Fruit fly (Drosophila melanogaster): Measurements from ENCODE around the gene armi.

Gene armi

DNA sequence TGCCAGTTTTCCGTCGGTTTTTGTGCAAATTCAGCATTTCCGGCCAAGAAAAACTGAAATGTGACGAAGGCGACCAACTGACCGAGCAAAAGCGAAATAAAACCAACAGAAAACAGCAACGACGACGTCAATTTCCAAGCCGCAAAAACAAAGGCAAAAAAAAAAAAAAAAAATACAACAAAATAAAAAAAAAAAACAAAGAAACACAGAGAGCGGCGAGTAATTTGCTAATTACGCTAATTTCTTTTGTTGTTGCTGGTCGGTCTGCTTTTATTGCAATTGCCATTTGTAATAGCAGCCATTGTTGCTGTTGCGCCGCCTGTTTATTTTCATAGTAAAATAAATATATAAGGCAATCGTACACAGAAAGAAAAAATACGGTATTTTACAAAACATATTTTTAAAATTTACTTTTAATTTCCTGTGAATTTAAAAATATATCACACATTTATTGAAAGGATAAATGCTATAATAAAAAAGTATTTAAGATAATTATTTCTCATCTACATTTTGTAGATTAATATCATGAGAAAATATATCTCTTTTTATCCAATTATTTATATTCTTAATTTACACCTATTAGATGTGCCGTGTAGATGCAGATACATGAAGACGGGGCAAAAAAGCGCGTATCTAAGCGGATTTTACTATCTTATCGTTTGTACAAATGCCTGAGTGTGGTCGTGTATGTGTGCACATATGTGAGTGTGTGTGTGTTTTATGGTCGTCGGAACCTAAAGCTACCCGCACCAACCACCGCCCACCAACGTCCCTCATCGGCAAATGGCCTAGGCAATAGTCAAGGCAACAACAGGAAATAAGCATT lies 24.1 kb upstream of the armi start (continued):
- TF ChIP-seq Smox (GFP tag; optimal IDR thresholded peaks at IDR 0.05) (peak; percentile 48), CG10631 (GFP tag; optimal IDR thresholded peaks at IDR 0.05) (peak; percentile 33), vri (GFP tag; optimal IDR thresholded peaks at IDR 0.05) (no peak), Eip75B (GFP tag; optimal IDR thresholded peaks at IDR 0.05) (no peak), dac (GFP tag; optimal IDR thresholded peaks at IDR 0.05) (no peak), Lpt (GFP tag; optimal IDR thresholded peaks at IDR 0.05) (peak; percentile 39), Hr4 (GFP tag; optimal IDR thresholded peaks at IDR 0.05) (peak; percentile 37), topi (GFP tag; optimal IDR thresholded peaks at IDR 0.05) (peak; percentile 10), CG11294 (GFP tag; IDR thresholded peaks at IDR 0.05) (no peak), CG11902 (GFP tag; optimal IDR thresholded peaks at IDR 0.05) (no peak), CG8319 (GFP tag; optimal IDR thresholded peaks at IDR 0.05) (no peak), CG34406 (GFP tag; optimal IDR thresholded peaks at IDR 0.05) (peak; percentile 62), Hr39 (GFP tag; optimal IDR thresholded peaks at IDR 0.05) (no peak), cyc (GFP tag; optimal IDR thresholded peaks at IDR 0.05) (peak; percentile 17), fkh (GFP tag; optimal IDR thresholded peaks at IDR 0.05) (peak; percentile 13), fd85E (GFP tag; optimal IDR thresholded peaks at IDR 0.05) (no peak), esn (GFP tag; optimal IDR thresholded peaks at IDR 0.05) (peak; percentile 62), CG8119 (GFP tag; IDR thresholded peaks at IDR 0.05) (peak; percentile 67; the same call in 2 of the 3 replicates), CG11762 (GFP tag; optimal IDR thresholded peaks at IDR 0.05; ENCODE audit: insufficient read depth) (no peak), Sox15 (GFP tag; optimal IDR thresholded peaks at IDR 0.05) (no peak)

dm6 chr3L:3437664-3438368 lies 23.3 kb upstream of the armi start:
- no peak for TF ChIP-seq CG15336 (GFP tag; IDR thresholded peaks at IDR 0.05)
- no peak for TF ChIP-seq Met (GFP tag; optimal IDR thresholded peaks at IDR 0.05)
- peak; percentile 35 for TF ChIP-seq fkh (GFP tag; optimal IDR thresholded peaks at IDR 0.05)

- TF ChIP-seq Ets96B (tag; optimal IDR thresholded peaks at IDR 0.05), result peak; percentile 47
- peak; percentile 9 for TF ChIP-seq CG32006 (GFP tag; optimal IDR thresholded peaks at IDR 0.05)
- TF ChIP-seq CG4318 (GFP tag; optimal IDR thresholded peaks at IDR 0.05), result no peak
- peak; percentile 39 for TF ChIP-seq esn (GFP tag; optimal IDR thresholded peaks at IDR 0.05)
- no peak for TF ChIP-seq Sox15 (GFP tag; optimal IDR thresholded peaks at IDR 0.05)
- TF ChIP-seq CG6808 (GFP tag; optimal IDR thresholded peaks at IDR 0.05), result no peak
- peak; percentile 9 for TF ChIP-seq dsx (GFP tag; optimal IDR thresholded peaks at IDR 0.05; ENCODE audit: poor library complexity, severe bottlenecking)
- no peak for TF ChIP-seq fkh (GFP tag; optimal IDR thresholded peaks at IDR 0.05)
- TF ChIP-seq lz (GFP tag; optimal IDR thresholded peaks at IDR 0.05), result peak; percentile 24
- peak; percentile 36 for TF ChIP-seq achi (GFP tag; optimal IDR thresholded peaks at IDR 0.05)
- TF ChIP-seq salr (GFP tag; optimal IDR thresholded peaks at IDR 0.05), result peak in 1 of 2 experiments; percentile 6
- TF ChIP-seq Sox14 (GFP tag; optimal IDR thresholded peaks at IDR 0.05), result peak; percentile 21
- peak; percentile 7 for TF ChIP-seq CG31627 (GFP tag; optimal IDR thresholded peaks at IDR 0.05)
- TF ChIP-seq Met (GFP tag; optimal IDR thresholded peaks at IDR 0.05), result peak; percentile 56
- no peak for TF ChIP-seq CG7368 (GFP tag; optimal IDR thresholded peaks at IDR 0.05)
- no peak for TF ChIP-seq CG11902 (GFP tag; optimal IDR thresholded peaks at IDR 0.05)
- peak; percentile 33 for TF ChIP-seq acj6 (GFP tag; optimal IDR thresholded peaks at IDR 0.05)
- TF ChIP-seq eg (GFP tag; IDR thresholded peaks at IDR 0.05), result no peak
- TF ChIP-seq Hr39 (GFP tag; optimal IDR thresholded peaks at IDR 0.05), result peak; percentile 24
- peak; percentile 12 for TF ChIP-seq Hr4 (GFP tag; optimal IDR thresholded peaks at IDR 0.05)
- TF ChIP-seq Hr38 (GFP tag; optimal IDR thresholded peaks at IDR 0.05), result no peak
- no peak for TF ChIP-seq CG11762 (GFP tag; optimal IDR thresholded peaks at IDR 0.05; ENCODE audit: insufficient read depth)
- peak; percentile 55 for TF ChIP-seq svp (GFP tag)
- TF ChIP-seq Ets21C (GFP tag; optimal IDR thresholded peaks at IDR 0.05), result no peak
- TF ChIP-seq Eip78C (GFP tag), result peak; percentile 82
- TF ChIP-seq CG6163 (GFP tag; IDR thresholded peaks at IDR 0.05), result no peak
- peak; percentile 11 for TF ChIP-seq Eip75B (GFP tag; optimal IDR thresholded peaks at IDR 0.05)
- no peak for TF ChIP-seq dac (GFP tag; optimal IDR thresholded peaks at IDR 0.05)
- TF ChIP-seq CG1621 (tag; optimal IDR thresholded peaks at IDR 0.05), result no peak
- TF ChIP-seq CG15336 (GFP tag; IDR thresholded peaks at IDR 0.05), result peak; percentile 20; the same call in 1 of the 2 replicates
- no peak for TF ChIP-seq CG8319 (GFP tag; optimal IDR thresholded peaks at IDR 0.05)
- peak; percentile 26 for TF ChIP-seq CG6792 (GFP tag; optimal IDR thresholded peaks at IDR 0.05)
- TF ChIP-seq CG8119 (GFP tag; IDR thresholded peaks at IDR 0.05), result no peak
- TF ChIP-seq Blimp-1 (GFP tag; optimal IDR thresholded peaks at IDR 0.05), result no peak
- peak; percentile 42 for TF ChIP-seq CG3032 (tag; optimal IDR thresholded peaks at IDR 0.05)
Measured at dm6 chr3L:3438473-3438872, 22.6 kb upstream of the armi start.
